Fruit fly (Drosophila melanogaster): ENCODE results near the gene gammaTub23C.
A peak's percentile ranks its signal among the peaks of the same experiment; 100 is the strongest.

The gammaTub23C gene

dm6 chr2L:2972439-2972936, at the start of gene gammaTub23C, which contains the start of gene Rrp1 (continued):
- TF ChIP-seq svp (GFP tag) (no peak), achi (GFP tag; optimal IDR thresholded peaks at IDR 0.05) (peak; percentile 91), Eip93F (GFP tag; optimal IDR thresholded peaks at IDR 0.05) (peak; percentile 54), Ets96B (tag; optimal IDR thresholded peaks at IDR 0.05) (peak; percentile 87), Lpt (GFP tag; optimal IDR thresholded peaks at IDR 0.05) (peak; percentile 88), CG6808 (GFP tag; optimal IDR thresholded peaks at IDR 0.05) (peak; percentile 90), CG6792 (GFP tag; optimal IDR thresholded peaks at IDR 0.05) (peak; percentile 89), Smox (GFP tag; optimal IDR thresholded peaks at IDR 0.05) (peak; percentile 85)

dm6 chr2L:2924266-2924801, 48.4 kb upstream of the gammaTub23C start:
- TF ChIP-seq Hr38 (GFP tag; optimal IDR thresholded peaks at IDR 0.05) (no peak), salr (GFP tag; optimal IDR thresholded peaks at IDR 0.05) (peak; percentile 72 to 93), CG4318 (GFP tag; optimal IDR thresholded peaks at IDR 0.05) (no peak), CG31627 (GFP tag; optimal IDR thresholded peaks at IDR 0.05) (no peak), Hr4 (GFP tag; optimal IDR thresholded peaks at IDR 0.05) (peak; percentile 63), dac (GFP tag; optimal IDR thresholded peaks at IDR 0.05) (peak; percentile 66), Sox14 (GFP tag; optimal IDR thresholded peaks at IDR 0.05) (peak; percentile 78), lz (GFP tag; optimal IDR thresholded peaks at IDR 0.05) (peak; percentile 26), Eip78C (GFP tag) (peak; percentile 91), Ets21C (GFP tag; optimal IDR thresholded peaks at IDR 0.05) (peak; percentile 5), CG6808 (GFP tag; optimal IDR thresholded peaks at IDR 0.05) (peak; percentile 98), cyc (GFP tag; optimal IDR thresholded peaks at IDR 0.05) (peak; percentile 1), Gug (GFP tag; IDR thresholded peaks at IDR 0.05) (peak; percentile 85), spab (GFP tag; optimal IDR thresholded peaks at IDR 0.05) (peak; percentile 97), fd59A (GFP tag; optimal IDR thresholded peaks at IDR 0.05) (peak; percentile 72), CG11762 (GFP tag; optimal IDR thresholded peaks at IDR 0.05; ENCODE audit: insufficient read depth) (peak; percentile 84), dsx (GFP tag; optimal IDR thresholded peaks at IDR 0.05; ENCODE audit: poor library complexity, severe bottlenecking) (peak; percentile 88), CG10631 (GFP tag; optimal IDR thresholded peaks at IDR 0.05) (peak; percentile 67), Sox102F (GFP tag; optimal IDR thresholded peaks at IDR 0.05) (peak; percentile 83), ss (GFP tag; optimal IDR thresholded peaks at IDR 0.05) (peak; percentile 98 to 99), eg (GFP tag; IDR thresholded peaks at IDR 0.05) (peak; percentile 99), net (GFP tag; optimal IDR thresholded peaks at IDR 0.05) (peak; percentile 94), CG34406 (GFP tag; optimal IDR thresholded peaks at IDR 0.05) (peak; percentile 82), CG8319 (GFP tag; optimal IDR thresholded peaks at IDR 0.05) (peak; percentile 64), CG3919 (GFP tag; optimal IDR thresholded peaks at IDR 0.05) (peak; percentile 72), CG10669 (GFP tag; optimal IDR thresholded peaks at IDR 0.05) (peak; percentile 87), Ets96B (tag; optimal IDR thresholded peaks at IDR 0.05) (peak; percentile 88), Smox (GFP tag; optimal IDR thresholded peaks at IDR 0.05) (peak; percentile 50), OdsH (GFP tag; optimal IDR thresholded peaks at IDR 0.05) (peak; percentile 78), CG16779 (tag; optimal IDR thresholded peaks at IDR 0.05) (peak; percentile 98), topi (GFP tag; optimal IDR thresholded peaks at IDR 0.05) (peak; percentile 69), CG8119 (GFP tag; IDR thresholded peaks at IDR 0.05) (peak; percentile 99), achi (GFP tag; optimal IDR thresholded peaks at IDR 0.05) (peak; percentile 84), CG32006 (GFP tag; optimal IDR thresholded peaks at IDR 0.05) (peak; percentile 80), CG6163 (GFP tag; IDR thresholded peaks at IDR 0.05) (peak; percentile 99), CG9139 (GFP tag; optimal IDR thresholded peaks at IDR 0.05) (peak; percentile 99), CG15336 (GFP tag; IDR thresholded peaks at IDR 0.05) (peak; percentile 98), Eip75B (GFP tag; optimal IDR thresholded peaks at IDR 0.05) (peak; percentile 84), CG11902 (GFP tag; optimal IDR thresholded peaks at IDR 0.05) (no peak), Lpt (GFP tag; optimal IDR thresholded peaks at IDR 0.05) (peak; percentile 93), svp (GFP tag) (peak; percentile 84), CG6854 (GFP tag; optimal IDR thresholded peaks at IDR 0.05) (peak; percentile 93), CG3032 (tag; optimal IDR thresholded peaks at IDR 0.05) (peak; percentile 84), CG6276 (GFP tag; optimal IDR thresholded peaks at IDR 0.05) (peak; percentile 98), esn (GFP tag; optimal IDR thresholded peaks at IDR 0.05) (peak; percentile 69), fd85E (GFP tag; optimal IDR thresholded peaks at IDR 0.05) (peak; percentile 38)

All from whole organism, prepupa.